Worm (Caenorhabditis elegans) whole organism, mixed stage, embryonic: Measurements from ENCODE around the gene aipl-1.

Source experiments
- blmp-1 ChIP-seq: fragments of 150-350 bp; optimal IDR thresholded peaks from 2 replicates; lab custom pipeline; 2014; ENCODE audit warnings: missing biosample characterization, missing genetic modification characterization
- ces-1 ChIP-seq: fragments of 150-350 bp; optimal IDR thresholded peaks from 2 replicates; lab custom pipeline; 2014; ENCODE audit warnings: missing biosample characterization, missing genetic modification reagents, missing genetic modification characterization
- elt-1 ChIP-seq: sonication (generic microtip); optimal IDR thresholded peaks from 2 replicates; lab custom pipeline; 2017; ENCODE audit warnings: missing genetic modification characterization, mild to moderate bottlenecking, missing compliant biosample characterization, antibody characterized with exemption, moderate library complexity, borderline replicate concordance; ENCODE audit not compliant: insufficient read depth
- lin-32 ChIP-seq: fragments of 200-800 bp; sonication (Bioruptor generic); optimal IDR thresholded peaks from 2 replicates; lab custom pipeline; 2018; ENCODE audit warnings: mild to moderate bottlenecking, missing genetic modification characterization, missing compliant biosample characterization
- lsy-2 ChIP-seq: fragments of 150-350 bp; optimal IDR thresholded peaks from 2 replicates; lab custom pipeline; 2014; ENCODE audit warnings: missing biosample characterization, missing genetic modification characterization
- nhr-237 ChIP-seq: fragments of 150-350 bp; optimal IDR thresholded peaks from 2 replicates; lab custom pipeline; 2014; ENCODE audit warnings: missing biosample characterization, missing genetic modification characterization
- pha-4 ChIP-seq: fragments of 150-350 bp; optimal IDR thresholded peaks from 2 replicates; lab custom pipeline; 2018; ENCODE audit warnings: missing biosample characterization, missing genetic modification reagents, missing genetic modification characterization
- sptf-1 ChIP-seq: sonication (generic microtip); optimal IDR thresholded peaks from 2 replicates; lab custom pipeline; 2017; ENCODE audit warnings: mild to moderate bottlenecking, missing genetic modification characterization, moderate library complexity, missing compliant biosample characterization
- tbx-8 ChIP-seq: fragments of 200-800 bp; sonication (Bioruptor generic); optimal IDR thresholded peaks from 2 replicates; lab custom pipeline; 2018; ENCODE audit warnings: mild to moderate bottlenecking, missing genetic modification characterization, moderate library complexity, missing compliant biosample characterization
- unc-39 ChIP-seq: fragments of 150-350 bp; optimal IDR thresholded peaks from 2 replicates; lab custom pipeline; 2014; ENCODE audit warnings: missing biosample characterization, missing genetic modification characterization
- ztf-11 ChIP-seq: fragments of 150-350 bp; optimal IDR thresholded peaks from 2 replicates; lab custom pipeline; 2014; ENCODE audit warnings: missing biosample characterization, missing genetic modification characterization

DNA sequence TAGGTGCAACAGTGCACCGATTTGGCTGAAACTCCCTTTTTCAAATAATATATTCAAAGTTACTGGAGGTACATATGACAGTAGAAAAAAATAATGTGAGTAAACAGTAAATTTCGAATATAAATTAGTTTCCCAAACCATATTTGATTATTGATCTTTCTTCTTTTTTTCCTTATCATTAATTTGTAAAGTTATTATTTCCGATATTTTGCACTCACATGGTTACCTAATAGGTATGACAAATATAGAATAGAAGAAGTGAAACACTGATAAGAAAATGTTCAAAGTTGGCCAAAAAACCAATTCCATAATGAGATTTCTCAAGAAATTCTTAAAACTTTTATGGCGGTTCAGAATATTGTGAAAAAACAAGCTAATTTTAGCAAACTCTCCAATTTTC, 3.2 kb upstream of the aipl-1 start:
- no peak for TF ChIP-seq ces-1 (GFP tag; lab: Kevin White, UChicago)
- TF ChIP-seq lsy-2 (tag; lab: Kevin White, UChicago), result no peak
- TF ChIP-seq blmp-1 (tag; lab: Kevin White, UChicago), result no peak
- no peak for TF ChIP-seq ztf-11
- no peak for TF ChIP-seq pha-4 (tag; lab: Kevin White, UChicago)
- TF ChIP-seq lin-32 (GFP tag; lab: Kevin White, UChicago), result no peak
- no peak for TF ChIP-seq tbx-8 (GFP tag; lab: Kevin White, UChicago)
- no peak for TF ChIP-seq nhr-237 (tag; lab: Kevin White, UChicago)
- no peak for TF ChIP-seq sptf-1 (tag; lab: Kevin White, UChicago)
- no peak for TF ChIP-seq elt-1 (tag; lab: Kevin White, UChicago)
- TF ChIP-seq unc-39 (tag; lab: Kevin White, UChicago), result no peak
